Fruit fly (Drosophila melanogaster): Measurements from ENCODE around the gene CG34305.

DNA sequence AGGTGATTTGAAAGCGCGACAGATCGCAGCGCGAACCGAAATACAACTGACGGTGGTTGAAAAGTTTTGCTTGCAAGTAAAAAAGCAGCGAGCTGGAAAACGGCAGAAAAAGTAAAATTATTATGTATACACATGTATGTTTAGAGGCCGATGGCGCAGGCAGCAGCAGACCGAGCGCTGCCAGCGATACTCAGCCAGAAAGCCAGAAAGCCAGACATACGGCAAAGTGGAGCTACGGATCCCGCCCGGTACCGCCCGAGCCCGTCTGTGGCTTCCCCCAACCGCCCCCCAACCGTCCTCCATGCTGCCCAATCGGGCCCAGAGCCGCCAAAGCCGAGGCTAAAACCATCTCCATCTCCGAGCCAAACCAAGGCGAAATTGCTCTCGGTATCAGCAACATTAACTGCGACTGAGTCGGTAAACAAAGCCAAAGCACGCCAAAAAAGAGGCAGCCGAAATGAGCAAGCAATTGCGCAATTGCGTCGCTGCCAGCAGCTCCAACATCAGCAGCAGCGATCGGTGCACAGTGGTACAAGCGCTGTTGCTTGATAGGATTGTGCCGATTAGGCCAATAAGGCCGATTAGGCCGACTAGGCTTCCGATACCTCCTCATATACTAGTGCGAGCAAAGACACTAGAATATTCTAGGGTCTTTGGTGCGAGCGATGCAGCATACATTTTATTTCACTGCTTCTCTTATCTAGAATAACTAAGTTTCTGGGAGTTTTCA, 27.5 kb downstream of the CG34305 start, which contains the start of gene CG14636:
- TF ChIP-seq psq (optimal IDR thresholded peaks at IDR 0.05) = no peak
- TF ChIP-seq insv (optimal IDR thresholded peaks at IDR 0.05) = no peak
- TF ChIP-seq h (optimal IDR thresholded peaks at IDR 0.05) = no peak

Data from Kc167 (cell line).